Fruit fly (Drosophila melanogaster) whole organism, adult: ENCODE results near the gene yellow-h.

Experiments
- CG1620 ChIP-seq: fragments of 200-800 bp; sonication (Bioruptor generic); optimal IDR thresholded peaks from 2 replicates; lab custom pipeline; 2016; ENCODE audit warnings: missing biosample characterization, missing genetic modification characterization
- CG5204 ChIP-seq: fragments of 200-800 bp; sonication (Bioruptor generic); optimal IDR thresholded peaks from 2 replicates; lab custom pipeline; 2016; ENCODE audit warnings: missing biosample characterization, missing genetic modification characterization
- CG7101 ChIP-seq: fragments of 200-800 bp; sonication (Bioruptor generic); optimal IDR thresholded peaks from 2 replicates; lab custom pipeline; 2018; ENCODE audit warnings: missing biosample characterization, mild to moderate bottlenecking, missing genetic modification characterization, moderate library complexity
- Clk ChIP-seq: fragments of 200-800 bp; sonication (Bioruptor generic); optimal IDR thresholded peaks from 2 replicates; lab custom pipeline; 2017; ENCODE audit warnings: missing biosample characterization, missing genetic modification characterization
- Crg-1 ChIP-seq: fragments of 200-800 bp; sonication (Bioruptor generic); optimal IDR thresholded peaks from 2 replicates; lab custom pipeline; 2016; ENCODE audit warnings: missing biosample characterization, missing genetic modification characterization
- Hr96 ChIP-seq: fragments of 200-800 bp; sonication (Bioruptor generic); optimal IDR thresholded peaks from 2 replicates; lab custom pipeline; 2016; ENCODE audit warnings: missing biosample characterization, missing genetic modification characterization
- Mnt ChIP-seq: fragments of 200-800 bp; sonication (Bioruptor generic); optimal IDR thresholded peaks from 2 replicates; lab custom pipeline; 2016; ENCODE audit warnings: missing biosample characterization, mild to moderate bottlenecking, missing genetic modification characterization
- cic ChIP-seq: fragments of 200-800 bp; sonication (Bioruptor generic); optimal IDR thresholded peaks from 2 replicates; lab custom pipeline; 2017; ENCODE audit warnings: missing biosample characterization, mild to moderate bottlenecking, missing genetic modification characterization, moderate library complexity
- kay ChIP-seq: fragments of 200-800 bp; sonication (Bioruptor generic); peaks from one replicate; lab custom pipeline; 2016; ENCODE audit warnings: missing biosample characterization, missing genetic modification characterization, borderline replicate concordance
- ovo ChIP-seq: fragments of 200-800 bp; sonication (Bioruptor generic); optimal IDR thresholded peaks from 2 replicates; lab custom pipeline; 2016; ENCODE audit warnings: missing biosample characterization, missing genetic modification characterization
- toe ChIP-seq: fragments of 200-800 bp; sonication (Bioruptor generic); optimal IDR thresholded peaks from 2 replicates; lab custom pipeline; 2016; ENCODE audit warnings: missing biosample characterization, missing genetic modification characterization

dm6 chr4:192540-192939, 35.2 kb upstream of the yellow-h start:
- TF ChIP-seq Mnt (GFP tag; lab: Kevin White, UChicago) (no peak), CG5204 (GFP tag; lab: Kevin White, UChicago) (no peak), kay (no peak), Hr96 (GFP tag; lab: Kevin White, UChicago) (no peak), Clk (GFP tag; lab: Kevin White, UChicago) (no peak), ovo (GFP tag; lab: Kevin White, UChicago) (no peak), CG7101 (tag; lab: Kevin White, UChicago) (no peak), cic (GFP tag; lab: Kevin White, UChicago) (no peak), Crg-1 (GFP tag; lab: Kevin White, UChicago) (no peak), CG1620 (GFP tag; lab: Kevin White, UChicago) (no peak), toe (GFP tag; lab: Kevin White, UChicago) (no peak)
